Fruit fly (Drosophila melanogaster) whole organism, larva: ENCODE results near the gene KLHL18.

ENCODE experiments used
- noc ChIP-seq: fragments of 200-800 bp; sonication (Bioruptor generic); optimal IDR thresholded peaks from 3 replicates; lab custom pipeline; 2019; ENCODE audit warnings: missing biosample characterization, mild to moderate bottlenecking, missing genetic modification characterization, moderate library complexity

The KLHL18 gene

DNA sequence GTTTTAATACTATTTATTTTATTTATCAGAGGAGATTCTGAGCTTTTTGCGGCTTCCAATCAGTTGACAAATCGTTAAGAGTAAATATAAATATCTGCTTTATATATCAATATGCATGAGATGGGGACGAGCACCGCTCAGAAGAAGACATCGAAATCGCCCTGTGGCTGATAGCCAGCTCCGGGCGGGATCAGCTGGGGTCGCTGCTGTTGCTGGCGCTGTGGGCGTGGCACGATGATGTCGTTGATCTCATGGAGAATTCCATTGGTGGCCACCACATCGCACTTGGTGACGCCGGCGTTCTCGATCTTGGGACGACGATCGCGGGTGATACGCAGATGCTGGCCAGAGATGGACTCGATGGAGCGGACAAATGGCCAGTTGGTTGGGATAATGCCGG is 25.4 kb downstream of the KLHL18 start:
- TF ChIP-seq noc (tag; lab: Kevin White, UChicago): no peak

- TF ChIP-seq noc (tag; lab: Kevin White, UChicago): no peak
Observed at dm6 chr3R:11984441-11984840, 25.8 kb downstream of the KLHL18 start, which contains the start of gene CG3397. CG3397 (minus strand) TSS chr3R:11984541.

dm6 chr3R:11982547-11982946 is 27.7 kb downstream of the KLHL18 start:
- no peak for TF ChIP-seq noc (tag; lab: Kevin White, UChicago)

DNA sequence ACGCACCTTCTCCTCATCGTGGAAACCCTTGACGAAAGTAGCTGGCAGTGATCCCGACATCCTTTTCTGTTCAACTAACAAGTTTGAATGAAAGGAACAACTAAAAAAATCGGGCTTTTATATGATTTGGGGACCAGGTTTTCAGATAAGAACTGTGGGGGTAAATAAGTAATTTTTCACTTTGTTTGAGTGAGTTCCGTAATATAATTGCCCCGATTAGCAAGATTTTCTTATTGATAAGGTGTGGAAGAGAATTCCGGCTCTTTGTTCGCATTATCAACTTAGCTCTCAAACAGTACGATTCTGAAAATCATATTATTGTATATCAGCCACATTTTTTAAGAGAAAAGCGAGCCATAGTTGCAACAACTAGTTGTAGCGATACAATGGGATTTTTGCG is 28.3 kb downstream of the KLHL18 start, which contains the start of gene CG12224:
TSS of gene CG12224 (minus strand) at position 101 of the 400 bp plus-strand sequence.
- no peak for TF ChIP-seq noc (tag; lab: Kevin White, UChicago)

DNA sequence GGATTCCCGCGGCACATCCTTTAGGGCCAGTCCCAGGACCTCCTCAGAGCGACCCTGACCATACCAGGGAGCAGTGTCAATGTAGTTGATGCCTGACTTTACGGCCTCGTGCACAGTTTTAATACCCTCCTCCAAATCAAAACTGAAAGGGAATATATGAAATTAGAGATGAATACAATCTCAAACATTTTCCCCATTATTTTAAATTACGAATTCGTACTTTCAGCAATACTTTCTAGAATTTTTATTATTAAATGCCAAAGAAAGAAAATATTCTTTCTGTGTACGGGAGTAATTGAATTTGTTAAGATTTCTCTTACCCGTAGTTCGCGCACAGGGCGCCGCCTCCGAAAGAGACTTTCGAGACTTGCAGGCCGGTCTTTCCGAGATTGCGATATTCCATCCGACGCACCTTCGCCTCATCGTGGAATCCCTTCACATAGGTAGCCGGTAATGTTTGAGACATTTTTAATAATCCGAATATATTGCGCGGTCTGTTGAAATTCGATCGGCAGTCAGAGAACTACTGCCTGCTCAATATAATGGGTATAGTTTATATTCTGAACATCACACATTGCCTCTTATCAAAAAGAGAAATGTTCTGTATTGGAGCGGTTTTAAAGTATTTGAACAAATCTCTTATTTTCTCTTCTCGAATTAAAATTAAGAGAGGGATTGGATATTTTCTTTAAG is 30.2 kb downstream of the KLHL18 start, which contains the start of gene CG18547:
TSS of gene CG18547 (minus strand) at position 512 of the 693 bp plus-strand sequence.
- TF ChIP-seq noc (tag; lab: Kevin White, UChicago): no peak

dm6 chr3R:11978278-11978677 is 32.0 kb downstream of the KLHL18 start:
- TF ChIP-seq noc (tag; lab: Kevin White, UChicago): no peak

DNA sequence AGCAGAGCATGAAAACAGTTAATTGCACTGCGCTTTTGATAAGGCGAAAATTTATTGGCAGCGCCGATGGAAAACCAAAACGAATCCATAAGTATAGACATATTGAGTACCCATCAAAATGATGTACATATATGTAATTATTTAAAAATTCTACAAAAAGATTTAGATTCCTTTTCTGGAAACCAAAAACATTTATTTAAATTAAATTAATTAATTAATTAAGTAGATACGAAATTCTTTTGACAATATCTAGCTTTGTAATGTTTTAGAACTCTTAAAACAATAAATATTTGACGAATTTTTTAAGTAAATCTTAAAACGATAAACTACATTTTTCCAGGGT is 32.9 kb downstream of the KLHL18 start:
- no peak for TF ChIP-seq noc (tag; lab: Kevin White, UChicago)

- no peak for TF ChIP-seq noc (tag; lab: Kevin White, UChicago)
Observed at dm6 chr3R:11976556-11977335, 33.5 kb downstream of the KLHL18 start, which contains the start of gene CG10005. CG10005 (minus strand) TSS chr3R:11977197.

DNA sequence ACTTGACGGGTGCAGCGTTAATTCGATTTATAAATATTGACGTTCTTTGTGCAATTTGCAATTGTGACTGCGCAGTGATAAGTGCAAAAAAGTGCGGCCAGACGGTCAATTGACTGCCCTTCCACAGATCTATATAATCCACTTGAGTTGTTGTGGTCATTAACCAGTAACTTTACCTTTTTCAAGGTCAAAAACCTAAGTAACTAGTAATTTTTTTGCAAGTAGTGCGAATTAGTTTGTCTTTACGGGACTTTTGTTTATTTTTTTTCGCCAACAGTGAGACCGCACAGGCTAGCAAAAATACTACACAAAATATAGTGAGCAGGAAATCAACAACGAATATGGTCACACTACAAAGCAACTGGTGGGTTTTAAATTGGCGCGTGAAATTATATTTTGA is 35.6 kb downstream of the KLHL18 start, which contains the start of gene Tango9:
TSS of gene Tango9 (minus strand) at position 280 of the 400 bp plus-strand sequence.
- TF ChIP-seq noc (tag; lab: Kevin White, UChicago): no peak

DNA sequence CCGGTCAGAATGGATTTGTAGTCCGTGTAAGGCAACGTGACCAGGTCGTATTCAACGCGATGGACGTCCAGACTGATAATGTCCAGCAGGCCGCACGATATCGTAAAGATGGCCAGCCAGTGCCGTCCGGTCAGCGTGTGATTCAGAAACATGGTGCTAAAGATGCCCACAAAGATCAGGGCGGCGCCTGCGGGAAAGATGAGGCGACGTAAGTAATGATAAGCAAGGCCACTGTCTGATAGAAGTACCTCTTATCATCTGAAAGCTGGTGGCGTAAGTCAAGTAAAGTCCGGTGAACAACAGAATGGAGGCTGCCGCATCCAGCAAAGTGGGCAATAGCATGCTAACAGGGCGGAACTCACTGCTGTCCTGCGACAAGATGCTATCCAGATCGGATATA is 36.4 kb downstream of the KLHL18 start:
- TF ChIP-seq noc (tag; lab: Kevin White, UChicago): no peak

dm6 chr3R:11971394-11971793 is 38.8 kb downstream of the KLHL18 start, which contains the start of gene GC2:
GC2 (plus strand) TSS chr3R:11971694.
- TF ChIP-seq noc (tag; lab: Kevin White, UChicago): no peak

DNA sequence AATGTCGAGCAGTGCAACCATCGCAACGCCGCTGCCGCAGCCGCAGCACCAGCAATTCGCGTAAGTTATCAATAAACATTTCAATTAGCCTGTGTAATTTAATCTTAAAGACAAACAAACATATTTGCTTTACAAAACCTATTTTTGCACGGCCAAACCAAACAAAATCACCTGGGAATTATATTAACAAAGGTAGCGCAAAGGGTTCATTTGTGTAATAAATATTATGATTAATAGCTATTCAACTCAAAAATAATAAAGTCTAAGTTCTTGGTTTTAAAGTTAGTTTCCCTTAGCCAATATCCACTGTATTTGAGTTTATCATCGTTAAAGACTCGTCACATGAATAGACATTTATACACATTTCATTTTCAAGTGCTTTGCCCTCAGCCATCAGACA is 41.0 kb downstream of the KLHL18 start:
- peak; percentile 35 for TF ChIP-seq noc (tag; lab: Kevin White, UChicago)

DNA sequence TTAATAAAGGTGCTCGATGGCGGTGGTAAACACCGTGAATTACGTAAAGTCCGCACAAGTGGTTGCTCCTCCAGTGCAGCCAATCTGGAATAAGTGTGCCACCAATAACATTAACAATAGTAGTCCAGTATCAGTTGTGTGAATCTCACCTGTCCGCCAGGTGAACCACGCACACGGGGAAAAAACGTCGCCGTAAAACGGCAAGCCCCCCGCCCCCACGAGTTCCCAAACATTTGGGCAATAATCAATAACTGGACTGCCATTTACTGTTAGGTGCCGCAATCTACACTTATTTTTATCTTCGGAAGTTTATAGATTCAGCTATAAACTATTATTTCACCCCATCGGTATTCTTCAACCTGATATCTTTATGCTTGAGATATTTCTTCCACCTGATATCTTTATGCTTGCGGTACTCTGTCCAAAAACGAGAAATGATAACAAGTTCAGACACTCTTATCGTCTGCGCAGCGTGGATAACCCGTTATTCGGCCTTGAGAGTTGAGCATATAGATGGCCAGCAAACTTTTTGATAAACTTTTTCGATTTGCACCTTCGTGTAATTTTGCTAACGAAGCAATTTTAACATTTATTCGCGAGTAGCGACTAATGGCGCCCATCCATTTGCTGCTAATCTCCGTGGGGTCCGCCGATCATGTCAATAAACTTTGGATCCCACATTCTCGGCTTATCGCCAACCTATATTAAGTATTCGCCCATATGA is 42.0 kb downstream of the KLHL18 start:
- TF ChIP-seq noc (tag; lab: Kevin White, UChicago): peak; percentile 15

dm6 chr3R:11967262-11968029 is 42.8 kb downstream of the KLHL18 start, which contains the start of the genes CG12213 and GC1:
CG12213 (minus strand) TSS chr3R:11967691.
GC1 (plus strand) TSS chr3R:11967708.
- no peak for TF ChIP-seq noc (tag; lab: Kevin White, UChicago)

DNA sequence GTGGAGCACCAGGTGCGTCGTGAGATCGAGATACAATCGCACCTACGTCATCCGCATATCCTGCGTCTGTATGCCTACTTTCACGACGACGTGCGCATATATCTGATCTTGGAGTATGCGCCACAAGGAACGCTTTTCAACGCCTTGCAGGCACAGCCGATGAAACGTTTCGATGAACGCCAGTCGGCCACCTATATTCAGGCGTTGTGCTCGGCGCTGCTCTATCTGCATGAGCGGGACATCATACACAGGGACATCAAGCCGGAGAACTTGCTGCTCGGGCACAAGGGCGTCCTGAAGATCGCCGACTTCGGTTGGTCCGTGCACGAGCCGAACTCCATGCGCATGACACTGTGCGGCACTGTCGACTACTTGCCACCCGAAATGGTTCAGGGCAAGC is 46.2 kb downstream of the KLHL18 start:
- TF ChIP-seq noc (tag; lab: Kevin White, UChicago): no peak
